Worm (Caenorhabditis elegans): ENCODE results near the gene ech-8.

ech-8 gene

ce11 chrIV:10250577-10251075 is 11.7 kb upstream of the ech-8 start, which contains the start of gene daf-14:
Gene daf-14 (plus strand): TSS chrIV:10250627.
- TF ChIP-seq dmd-4 (tag; optimal IDR thresholded peaks at IDR 0.05) = no peak
- peak; percentile 60 for TF ChIP-seq crh-2 (tag; optimal IDR thresholded peaks at IDR 0.05)
- TF ChIP-seq gmeb-1 (tag; optimal IDR thresholded peaks at IDR 0.05) = peak; percentile 21
- TF ChIP-seq elt-1 (tag; optimal IDR thresholded peaks at IDR 0.05) = no peak
- TF ChIP-seq unc-55 (GFP tag; optimal IDR thresholded peaks at IDR 0.05) = no peak
- peak; percentile 81 for TF ChIP-seq sma-9 (GFP tag; optimal IDR thresholded peaks at IDR 0.05)
- TF ChIP-seq sma-9 (tag; optimal IDR thresholded peaks at IDR 0.05) = no peak
- peak; percentile 61 for TF ChIP-seq sma-3 (GFP tag; optimal IDR thresholded peaks at IDR 0.05)

ce11 chrIV:10245666-10246210 is 6.8 kb upstream of the ech-8 start, which contains the start of gene F01G10.10:
Gene F01G10.10 (plus strand): TSS chrIV:10246160.
- no peak for TF ChIP-seq unc-55 (GFP tag; optimal IDR thresholded peaks at IDR 0.05)
- TF ChIP-seq F13H6.1 (tag; optimal IDR thresholded peaks at IDR 0.05) = no peak
- TF ChIP-seq aly-2 (tag; optimal IDR thresholded peaks at IDR 0.05) = no peak
- no peak for TF ChIP-seq lin-11 (tag; optimal IDR thresholded peaks at IDR 0.05)
- TF ChIP-seq mdl-1 (tag; optimal IDR thresholded peaks at IDR 0.05) = no peak
- no peak for TF ChIP-seq gmeb-1 (tag; optimal IDR thresholded peaks at IDR 0.05)
- TF ChIP-seq nhr-21 (tag; optimal IDR thresholded peaks at IDR 0.05) = no peak
- no peak for TF ChIP-seq nhr-23 (tag; optimal IDR thresholded peaks at IDR 0.05)
- no peak for TF ChIP-seq nhr-237 (tag; optimal IDR thresholded peaks at IDR 0.05)
- TF ChIP-seq sma-3 (GFP tag; optimal IDR thresholded peaks at IDR 0.05) = peak; percentile 26
- no peak for TF ChIP-seq unc-39 (tag; optimal IDR thresholded peaks at IDR 0.05)
- no peak for TF ChIP-seq lin-39 (tag; optimal IDR thresholded peaks at IDR 0.05)
- TF ChIP-seq zag-1 (tag; optimal IDR thresholded peaks at IDR 0.05) = no peak
- peak; percentile 77 for TF ChIP-seq blmp-1 (tag; optimal IDR thresholded peaks at IDR 0.05; ENCODE audit: insufficient read depth)
- no peak for TF ChIP-seq ztf-4 (tag; optimal IDR thresholded peaks at IDR 0.05)
- no peak for TF ChIP-seq Y55F3AM.14 (GFP tag; optimal IDR thresholded peaks at IDR 0.05)
- TF ChIP-seq unc-62 (GFP tag; optimal IDR thresholded peaks at IDR 0.05) = no peak
- peak; percentile 61 for TF ChIP-seq crh-2 (tag; optimal IDR thresholded peaks at IDR 0.05)
- no peak for TF ChIP-seq lin-13 (GFP tag; optimal IDR thresholded peaks at IDR 0.05)
- no peak for TF ChIP-seq alr-1 (tag; optimal IDR thresholded peaks at IDR 0.05)
- TF ChIP-seq nhr-6 (tag; optimal IDR thresholded peaks at IDR 0.05) = no peak
- no peak for TF ChIP-seq nhr-11 (tag; optimal IDR thresholded peaks at IDR 0.05)
- peak in 1 of 2 experiments; percentile 36 for TF ChIP-seq lsy-2 (tag; optimal IDR thresholded peaks at IDR 0.05)
- no peak for TF ChIP-seq peb-1 (tag; optimal IDR thresholded peaks at IDR 0.05)
- TF ChIP-seq ama-1 (optimal IDR thresholded peaks at IDR 0.05) = no peak
- no peak for TF ChIP-seq nhr-10 (tag; optimal IDR thresholded peaks at IDR 0.05)
- no peak for TF ChIP-seq ztf-1 (GFP tag; conservative IDR thresholded peaks at IDR 0.05)
- peak; percentile 45 for TF ChIP-seq nhr-25 (tag; optimal IDR thresholded peaks at IDR 0.05)
- TF ChIP-seq nhr-77 (tag; optimal IDR thresholded peaks at IDR 0.05) = no peak

ce11 chrIV:10243276-10243675 is 4.3 kb upstream of the ech-8 start, which contains the start of gene tkt-1:
Gene tkt-1 (plus strand): TSS chrIV:10243612.
- TF ChIP-seq fos-1 (tag; optimal IDR thresholded peaks at IDR 0.05) (peak; percentile 79), lsy-2 (tag; optimal IDR thresholded peaks at IDR 0.05) (no peak), sma-9 (GFP tag; optimal IDR thresholded peaks at IDR 0.05) (peak; percentile 28), sma-9 (tag; optimal IDR thresholded peaks at IDR 0.05) (no peak), mab-5 (tag; optimal IDR thresholded peaks at IDR 0.05) (no peak), crh-2 (tag; optimal IDR thresholded peaks at IDR 0.05) (peak; percentile 81)

ce11 chrIV:10242458-10243123 is 3.6 kb upstream of the ech-8 start:
- TF ChIP-seq ama-1 (optimal IDR thresholded peaks at IDR 0.05) (no peak), lin-13 (GFP tag; optimal IDR thresholded peaks at IDR 0.05) (peak; percentile 25), ceh-82 (tag; optimal IDR thresholded peaks at IDR 0.05) (no peak), fos-1 (tag; optimal IDR thresholded peaks at IDR 0.05) (no peak), lsy-2 (tag; optimal IDR thresholded peaks at IDR 0.05) (peak in 1 of 2 experiments; percentile 41), egl-27 (tag; optimal IDR thresholded peaks at IDR 0.05) (no peak), alr-1 (tag; optimal IDR thresholded peaks at IDR 0.05) (no peak), crh-2 (tag; optimal IDR thresholded peaks at IDR 0.05) (peak; percentile 24), nhr-237 (tag; optimal IDR thresholded peaks at IDR 0.05) (no peak), unc-55 (GFP tag; optimal IDR thresholded peaks at IDR 0.05) (no peak), mab-5 (tag; optimal IDR thresholded peaks at IDR 0.05) (no peak), gmeb-1 (tag; optimal IDR thresholded peaks at IDR 0.05) (peak; percentile 79), lin-11 (tag; optimal IDR thresholded peaks at IDR 0.05) (no peak), sem-4 (tag; optimal IDR thresholded peaks at IDR 0.05) (no peak), snpc-4 (tag; optimal IDR thresholded peaks at IDR 0.05) (no peak), nhr-129 (tag; optimal IDR thresholded peaks at IDR 0.05) (peak; percentile 68), nhr-12 (tag; optimal IDR thresholded peaks at IDR 0.05) (no peak), nhr-25 (tag; optimal IDR thresholded peaks at IDR 0.05) (no peak)
